Worm (Caenorhabditis elegans) whole organism, L1 larva: Measurements from ENCODE around the gene nhl-2.

Source experiments
- C16A3.4 ChIP-seq: fragments of 150-350 bp; optimal IDR thresholded peaks from 2 replicates; lab custom pipeline; 2014; ENCODE audit warnings: missing biosample characterization, missing genetic modification characterization
- dpl-1 ChIP-seq, 3 experiments: fragments of 150-350 bp in 2 of 3; sonication (generic microtip) in 1 of 3; optimal IDR thresholded peaks; 2 replicates each; lab custom pipeline; 2014 to 2017; ENCODE audit warnings: missing biosample characterization in 3 of 3, missing genetic modification characterization in 3 of 3, missing genetic modification reagents in 3 of 3
- dsc-1 ChIP-seq: sonication (generic microtip); optimal IDR thresholded peaks from 2 replicates; lab custom pipeline; 2016; ENCODE audit warnings: mild to moderate bottlenecking, missing genetic modification characterization, missing compliant biosample characterization
- egl-27 ChIP-seq, 2 experiments: fragments of 150-350 bp in 1 of 2; sonication (generic microtip); optimal IDR thresholded peaks; 3 replicates each; lab custom pipeline; 2017 to 2018; ENCODE audit warnings: missing biosample characterization in 2 of 2, missing genetic modification characterization in 2 of 2, missing genetic modification reagents in 2 of 2
- lin-39 ChIP-seq: fragments of 150-350 bp; optimal IDR thresholded peaks from 2 replicates; lab custom pipeline; 2014; ENCODE audit warnings: missing biosample characterization, missing genetic modification reagents, missing genetic modification characterization
- skn-1 ChIP-seq: fragments of 150-350 bp; optimal IDR thresholded peaks from 2 replicates; lab custom pipeline; 2014; ENCODE audit warnings: missing biosample characterization, missing genetic modification characterization

- TF ChIP-seq dsc-1 (no peak), egl-27 (tag; optimal IDR thresholded peaks at IDR 0.05; lab: Kevin White, UChicago) (no peak), dpl-1 (GFP tag; optimal IDR thresholded peaks at IDR 0.05; lab: Kevin White, UChicago) (no peak), skn-1 (tag; lab: Kevin White, UChicago) (no peak), lin-39 (no peak), C16A3.4 (tag; lab: Kevin White, UChicago) (no peak)
Measured at ce11 chrIII:4870478-4870877, 28.4 kb downstream of the nhl-2 start, which contains the start of gene gipc-1.
